Fruit fly (Drosophila melanogaster): Measurements from ENCODE around the gene CG4911.

Gene CG4911

DNA sequence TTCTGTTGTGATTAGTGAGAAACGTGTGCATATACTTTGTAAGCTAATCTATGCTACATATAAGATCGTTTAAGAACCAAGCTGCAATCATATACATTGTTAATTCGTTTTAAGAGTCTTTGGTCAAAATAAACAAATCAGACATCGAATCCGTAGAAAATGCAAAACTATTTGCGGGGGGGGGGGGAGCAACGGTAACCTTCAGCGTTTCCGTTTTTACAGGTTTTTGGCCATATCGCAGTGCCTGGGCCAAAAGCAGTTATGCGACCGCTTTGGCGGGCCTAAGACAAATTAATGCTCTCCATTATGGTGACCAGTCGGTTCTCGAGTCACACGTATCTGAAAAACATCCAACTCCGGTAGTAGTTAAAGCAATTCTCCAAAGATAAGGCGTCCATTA is 27.6 kb downstream of the CG4911 start:
- TF ChIP-seq Sp1 (GFP tag; optimal IDR thresholded peaks at IDR 0.05): no peak
- TF ChIP-seq Dfd (GFP tag; optimal IDR thresholded peaks at IDR 0.05): peak; percentile 93

DNA sequence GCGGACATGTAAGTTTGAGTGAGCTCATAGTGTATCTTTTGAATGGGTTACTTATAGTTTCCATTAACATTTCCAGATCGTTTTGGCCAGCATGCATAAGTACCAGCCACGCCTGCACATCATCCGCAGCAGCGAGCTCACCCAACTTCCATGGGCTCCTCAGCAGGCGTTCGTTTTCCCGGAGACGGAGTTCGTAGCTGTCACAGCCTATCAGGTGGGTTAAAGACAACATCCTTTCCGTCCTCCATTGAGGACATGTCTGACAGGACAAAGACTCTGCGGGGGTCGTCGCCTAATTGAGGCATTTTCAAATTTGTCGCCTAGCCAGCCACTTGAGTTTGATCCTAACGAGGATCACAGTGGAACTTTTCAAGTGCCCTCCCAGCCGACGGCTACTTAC is 28.9 kb downstream of the CG4911 start:
- TF ChIP-seq Hr83 (GFP tag; optimal IDR thresholded peaks at IDR 0.05; ENCODE audit: poor library complexity, severe bottlenecking) (no peak), Vsx2 (GFP tag; optimal IDR thresholded peaks at IDR 0.05; ENCODE audit: partially characterized antibody) (no peak), OdsH (GFP tag; optimal IDR thresholded peaks at IDR 0.05) (no peak), CG9705 (GFP tag; optimal IDR thresholded peaks at IDR 0.05) (no peak), Hr78 (GFP tag; optimal IDR thresholded peaks at IDR 0.05) (no peak), fru (GFP tag; optimal IDR thresholded peaks at IDR 0.05) (no peak), usp (GFP tag; optimal IDR thresholded peaks at IDR 0.05) (no peak), dmrt93B (GFP tag; optimal IDR thresholded peaks at IDR 0.05) (no peak), woc (GFP tag; optimal IDR thresholded peaks at IDR 0.05) (no peak), N (GFP tag; optimal IDR thresholded peaks at IDR 0.05) (no peak), GATAd (GFP tag; optimal IDR thresholded peaks at IDR 0.05) (no peak), jim (GFP tag; optimal IDR thresholded peaks at IDR 0.05) (no peak), Jra (GFP tag; optimal IDR thresholded peaks at IDR 0.05) (no peak), tai (GFP tag; optimal IDR thresholded peaks at IDR 0.05) (no peak), brk (GFP tag; optimal IDR thresholded peaks at IDR 0.05) (no peak), Hnf4 (GFP tag; optimal IDR thresholded peaks at IDR 0.05) (no peak), dsf (GFP tag; optimal IDR thresholded peaks at IDR 0.05; ENCODE audit: borderline replicate concordance) (no peak)

DNA sequence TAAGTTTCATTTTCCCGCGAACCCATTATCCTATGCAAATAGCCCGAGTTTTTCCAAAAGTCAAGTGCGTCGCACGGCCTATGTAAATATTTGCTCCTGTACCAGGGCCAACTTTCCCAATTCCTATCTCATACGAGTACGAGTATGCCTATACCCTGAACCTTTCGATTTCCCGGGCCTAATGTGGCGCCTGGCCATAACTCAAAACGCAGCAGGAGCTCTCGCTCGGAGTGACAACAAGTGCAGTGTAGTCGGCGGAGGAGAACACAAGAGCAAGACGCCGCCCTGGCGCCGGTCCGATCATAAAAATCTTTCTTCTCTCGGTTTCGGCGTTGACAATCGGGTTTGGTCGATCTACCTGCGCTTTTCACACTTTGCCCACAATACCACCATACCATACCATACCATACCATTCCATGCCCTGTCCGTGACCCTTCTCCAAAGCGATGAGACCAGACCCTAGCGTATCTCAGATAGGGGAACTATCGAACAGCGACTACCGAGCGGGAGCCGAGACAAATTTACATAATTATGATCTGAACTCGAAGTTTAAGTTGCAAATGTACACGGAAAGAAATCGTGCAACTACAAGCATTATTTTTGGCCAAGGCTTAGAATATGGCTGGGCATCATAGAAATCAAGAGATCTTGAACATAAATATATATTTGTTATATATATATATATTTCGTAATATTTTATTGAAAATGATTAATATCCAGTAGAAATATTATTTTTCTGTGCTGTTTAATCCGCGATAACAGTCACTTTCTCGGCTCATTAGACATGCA is 30.1 kb downstream of the CG4911 start:
- TF ChIP-seq Hr83 (GFP tag; optimal IDR thresholded peaks at IDR 0.05; ENCODE audit: poor library complexity, severe bottlenecking): no peak
- no peak for TF ChIP-seq N (GFP tag; optimal IDR thresholded peaks at IDR 0.05)
- no peak for TF ChIP-seq OdsH (GFP tag; optimal IDR thresholded peaks at IDR 0.05)
- no peak for TF ChIP-seq Hr78 (GFP tag; optimal IDR thresholded peaks at IDR 0.05)

DNA sequence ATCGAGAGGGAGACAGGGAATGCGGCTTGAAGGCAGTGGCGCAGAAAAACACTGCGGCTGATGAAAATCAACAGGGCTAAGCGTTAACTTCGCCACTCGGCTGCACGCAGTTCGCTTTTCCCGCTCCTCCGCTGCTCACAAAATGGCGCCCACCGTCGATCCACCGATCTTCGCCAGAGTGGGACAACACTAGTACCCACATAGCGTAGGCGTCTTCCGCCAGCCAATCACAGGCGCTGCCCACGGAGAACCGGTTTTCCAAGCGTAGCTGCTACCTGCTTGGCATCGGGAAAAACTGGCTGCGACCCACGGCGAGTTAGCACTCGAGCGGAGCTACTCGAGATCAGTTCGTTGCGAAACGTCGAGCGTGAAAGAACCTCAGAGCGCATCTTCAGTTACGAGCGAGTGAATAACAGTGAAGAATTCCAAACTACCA is 31.5 kb downstream of the CG4911 start, which contains the start of gene Doc1:
Doc1 (plus strand) TSS at position 334 of the 436 bp plus-strand sequence.
- TF ChIP-seq Jra (GFP tag; optimal IDR thresholded peaks at IDR 0.05): no peak
- TF ChIP-seq lola (GFP tag; optimal IDR thresholded peaks at IDR 0.05): no peak
- TF ChIP-seq dsf (GFP tag; optimal IDR thresholded peaks at IDR 0.05; ENCODE audit: borderline replicate concordance): no peak
- no peak for TF ChIP-seq N (GFP tag; optimal IDR thresholded peaks at IDR 0.05)
- no peak for TF ChIP-seq CrebA (GFP tag; optimal IDR thresholded peaks at IDR 0.05; ENCODE audit: borderline replicate concordance)
- TF ChIP-seq sv (GFP tag; optimal IDR thresholded peaks at IDR 0.05): no peak
- TF ChIP-seq fru (GFP tag; optimal IDR thresholded peaks at IDR 0.05): no peak
- no peak for TF ChIP-seq Myc (optimal IDR thresholded peaks at IDR 0.05)
- no peak for TF ChIP-seq pan (optimal IDR thresholded peaks at IDR 0.05)
- no peak for TF ChIP-seq tai (GFP tag; optimal IDR thresholded peaks at IDR 0.05)
- peak; percentile 20 for TF ChIP-seq Dif (GFP tag; optimal IDR thresholded peaks at IDR 0.05; ENCODE audit: partially characterized antibody)
- TF ChIP-seq Dfd (GFP tag; optimal IDR thresholded peaks at IDR 0.05): no peak
- TF ChIP-seq Vsx2 (GFP tag; optimal IDR thresholded peaks at IDR 0.05; ENCODE audit: partially characterized antibody): peak; percentile 73

DNA sequence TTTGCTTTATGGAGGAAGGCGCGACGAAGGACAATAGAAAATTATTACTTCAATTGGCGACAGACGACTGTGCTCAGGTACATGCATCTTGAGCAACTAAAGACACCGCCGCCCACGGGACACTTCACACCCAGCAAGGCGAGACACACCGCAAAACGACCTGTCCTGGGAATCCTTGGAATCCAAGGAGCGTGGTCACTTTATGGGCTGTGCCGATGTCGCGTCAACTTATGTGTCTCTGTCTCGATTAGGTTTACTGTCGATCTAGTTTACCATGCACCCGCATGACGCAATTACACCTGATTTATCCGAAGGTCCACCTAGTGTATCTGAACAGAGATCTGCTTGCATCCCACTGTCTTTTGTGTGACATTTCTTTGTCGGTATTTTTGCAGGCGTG is 33.3 kb downstream of the CG4911 start:
- TF ChIP-seq sv (GFP tag; optimal IDR thresholded peaks at IDR 0.05) (no peak), N (GFP tag; optimal IDR thresholded peaks at IDR 0.05) (no peak), Jra (GFP tag; optimal IDR thresholded peaks at IDR 0.05) (no peak), Hr78 (GFP tag; optimal IDR thresholded peaks at IDR 0.05) (no peak), OdsH (GFP tag; optimal IDR thresholded peaks at IDR 0.05) (no peak), brk (GFP tag; optimal IDR thresholded peaks at IDR 0.05) (no peak), h (GFP tag; optimal IDR thresholded peaks at IDR 0.05) (no peak), usp (GFP tag; optimal IDR thresholded peaks at IDR 0.05) (no peak), ey (GFP tag; optimal IDR thresholded peaks at IDR 0.05) (no peak), dsf (GFP tag; optimal IDR thresholded peaks at IDR 0.05; ENCODE audit: borderline replicate concordance) (no peak), Vsx2 (GFP tag; optimal IDR thresholded peaks at IDR 0.05; ENCODE audit: partially characterized antibody) (no peak), CrebA (GFP tag; optimal IDR thresholded peaks at IDR 0.05; ENCODE audit: borderline replicate concordance) (no peak), Dif (GFP tag; optimal IDR thresholded peaks at IDR 0.05; ENCODE audit: partially characterized antibody) (no peak), GATAd (GFP tag; optimal IDR thresholded peaks at IDR 0.05) (no peak)

DNA sequence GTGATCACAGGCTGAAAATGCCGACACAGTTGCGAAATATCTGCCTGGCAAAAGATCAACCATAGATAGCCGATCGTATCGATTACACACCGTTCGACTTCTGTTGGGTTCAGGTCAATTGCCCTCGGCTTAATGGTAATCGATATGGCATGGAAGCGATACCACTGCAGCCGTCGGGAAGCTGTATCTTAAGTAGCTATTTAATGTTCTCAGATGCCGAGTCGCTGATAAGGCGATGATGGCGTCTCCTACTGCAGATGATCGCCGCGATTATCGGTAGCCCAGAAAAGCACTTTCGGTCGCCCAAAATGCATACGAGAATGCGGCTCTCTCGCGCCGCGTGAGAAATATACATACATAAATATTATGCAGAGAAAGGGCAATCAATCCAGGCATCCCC is 34.9 kb downstream of the CG4911 start:
- no peak for TF ChIP-seq OdsH (GFP tag; optimal IDR thresholded peaks at IDR 0.05)
- no peak for TF ChIP-seq Mio (GFP tag; optimal IDR thresholded peaks at IDR 0.05)
- TF ChIP-seq Dif (GFP tag; optimal IDR thresholded peaks at IDR 0.05; ENCODE audit: partially characterized antibody): no peak
- TF ChIP-seq sv (GFP tag; optimal IDR thresholded peaks at IDR 0.05): no peak
- no peak for TF ChIP-seq brk (GFP tag; optimal IDR thresholded peaks at IDR 0.05)
- no peak for TF ChIP-seq Rel (GFP tag; optimal IDR thresholded peaks at IDR 0.05)
- no peak for TF ChIP-seq Rel (tag; optimal IDR thresholded peaks at IDR 0.05)
- no peak for TF ChIP-seq br (GFP tag; optimal IDR thresholded peaks at IDR 0.05)
- TF ChIP-seq h (GFP tag; optimal IDR thresholded peaks at IDR 0.05): no peak
- TF ChIP-seq dmrt93B (GFP tag; optimal IDR thresholded peaks at IDR 0.05): no peak

All from whole organism, wandering third instar larva.